Fruit fly (Drosophila melanogaster) whole organism, embryonic: ENCODE measurements around the gene CG42571.
A peak's percentile ranks its signal among the peaks of the same experiment; 100 is the strongest.

Source experiments
- Bdp1 ChIP-seq: fragments of 200-800 bp; sonication (Bioruptor generic); optimal IDR thresholded peaks from 3 replicates; lab custom pipeline; 2016; ENCODE audit warnings: missing biosample characterization, missing genetic modification characterization
- CG10267 ChIP-seq: fragments of 200-800 bp; sonication (Bioruptor generic); optimal IDR thresholded peaks from 2 replicates; lab custom pipeline; 2018; ENCODE audit warnings: missing biosample characterization, mild to moderate bottlenecking, missing genetic modification characterization, moderate library complexity
- CG10979 ChIP-seq: fragments of 200-800 bp; sonication (Bioruptor generic); optimal IDR thresholded peaks from 2 replicates; lab custom pipeline; 2018; ENCODE audit warnings: missing biosample characterization, mild to moderate bottlenecking, missing genetic modification characterization, moderate library complexity
- CG11560 ChIP-seq: fragments of 200-800 bp; sonication (Bioruptor generic); IDR thresholded peaks from 3 replicates; pipeline ENCODE4 v1.3.6; 2022; ENCODE audit warnings: missing biosample characterization, missing genetic modification characterization
- CG14710 ChIP-seq: fragments of 200-800 bp; sonication (Bioruptor generic); optimal IDR thresholded peaks from 3 replicates; lab custom pipeline; 2019; ENCODE audit warnings: missing biosample characterization, mild to moderate bottlenecking, missing genetic modification characterization, moderate library complexity
- CG1529 ChIP-seq: fragments of 200-800 bp; sonication (Bioruptor generic); optimal IDR thresholded peaks from 3 replicates; lab custom pipeline; 2018; ENCODE audit warnings: missing biosample characterization, missing genetic modification characterization
- CG15696 ChIP-seq: fragments of 200-800 bp; sonication (Bioruptor generic); optimal IDR thresholded peaks from 2 replicates; lab custom pipeline; 2019; ENCODE audit warnings: missing biosample characterization, mild to moderate bottlenecking, missing genetic modification characterization, moderate library complexity
- CG1603 ChIP-seq: fragments of 200-800 bp; sonication (Bioruptor generic); optimal IDR thresholded peaks from 2 replicates; lab custom pipeline; 2019; ENCODE audit warnings: missing biosample characterization, mild to moderate bottlenecking, missing genetic modification characterization, moderate library complexity
- CG17829 ChIP-seq: fragments of 200-800 bp; optimal IDR thresholded peaks from 2 replicates; lab custom pipeline; 2019; ENCODE audit warnings: missing biosample characterization, mild to moderate bottlenecking, missing genetic modification characterization, moderate library complexity
- CG18599 ChIP-seq: fragments of 200-800 bp; sonication (Bioruptor generic); optimal IDR thresholded peaks from 3 replicates; lab custom pipeline; 2017; ENCODE audit warnings: missing biosample characterization, missing genetic modification characterization, mild to moderate bottlenecking, moderate library complexity, missing genetic modification reagents
- CG2712 ChIP-seq: fragments of 200-800 bp; optimal IDR thresholded peaks from 3 replicates; lab custom pipeline; 2019; ENCODE audit warnings: missing biosample characterization, mild to moderate bottlenecking, missing genetic modification characterization, moderate library complexity
- CG30403 ChIP-seq: fragments of 200-800 bp; sonication (Bioruptor generic); optimal IDR thresholded peaks from 3 replicates; lab custom pipeline; 2016; ENCODE audit warnings: missing biosample characterization, missing genetic modification characterization
- CG33213 ChIP-seq: fragments of 200-800 bp; sonication (Bioruptor generic); optimal IDR thresholded peaks from 3 replicates; lab custom pipeline; 2016; ENCODE audit warnings: missing biosample characterization, missing genetic modification characterization
- CG4360 ChIP-seq: fragments of 200-800 bp; sonication (Bioruptor generic); IDR thresholded peaks from 2 replicates; pipeline ENCODE4 v1.3.6; 2022; ENCODE audit warnings: missing biosample characterization, missing genetic modification characterization
- CG4404 ChIP-seq: fragments of 200-800 bp; sonication (Bioruptor generic); IDR thresholded peaks from 2 replicates; pipeline ENCODE4 v1.3.6; 2022; ENCODE audit warnings: missing biosample characterization, missing genetic modification characterization
- CG4730 ChIP-seq: fragments of 200-800 bp; sonication (Bioruptor generic); IDR thresholded peaks from 2 replicates; pipeline ENCODE4 v1.3.6; 2022; ENCODE audit warnings: missing biosample characterization, missing genetic modification characterization
- CG4820 ChIP-seq: fragments of 200-800 bp; sonication (Bioruptor generic); optimal IDR thresholded peaks from 3 replicates; lab custom pipeline; 2016; ENCODE audit warnings: missing biosample characterization, missing genetic modification characterization
- CG4854 ChIP-seq: fragments of 200-800 bp; sonication (Bioruptor generic); optimal IDR thresholded peaks from 2 replicates; lab custom pipeline; 2016; ENCODE audit warnings: missing biosample characterization, missing genetic modification characterization, inconsistent platforms
- CG8924 ChIP-seq: fragments of 200-800 bp; optimal IDR thresholded peaks from 3 replicates; lab custom pipeline; 2019; ENCODE audit warnings: missing biosample characterization, mild to moderate bottlenecking, missing genetic modification characterization, moderate library complexity
- CG9437 ChIP-seq: fragments of 200-800 bp; sonication (Bioruptor generic); optimal IDR thresholded peaks from 2 replicates; lab custom pipeline; 2018; ENCODE audit warnings: missing biosample characterization, mild to moderate bottlenecking, missing genetic modification characterization
- CG9609 ChIP-seq: fragments of 200-800 bp; sonication (Bioruptor generic); optimal IDR thresholded peaks from 3 replicates; lab custom pipeline; 2016; ENCODE audit warnings: missing biosample characterization, missing genetic modification characterization
- CG9727 ChIP-seq: fragments of 200-800 bp; sonication (Bioruptor generic); optimal IDR thresholded peaks from 3 replicates; lab custom pipeline; 2017; ENCODE audit warnings: missing biosample characterization, mild to moderate bottlenecking, missing genetic modification characterization
- Camta ChIP-seq: fragments of 200-800 bp; sonication (Bioruptor generic); optimal IDR thresholded peaks from 2 replicates; lab custom pipeline; 2016; ENCODE audit warnings: missing biosample characterization, missing genetic modification characterization
- CrebB ChIP-seq: fragments of 200-800 bp; sonication (Bioruptor generic); optimal IDR thresholded peaks from 3 replicates; lab custom pipeline; 2018; ENCODE audit warnings: missing biosample characterization, mild to moderate bottlenecking, missing genetic modification characterization
- Dip2 ChIP-seq: fragments of 200-800 bp; sonication (Bioruptor generic); IDR thresholded peaks from 2 replicates; pipeline ENCODE4 v1.3.6; 2022; ENCODE audit warnings: missing biosample characterization, missing genetic modification characterization
- Hr39 ChIP-seq: fragments of >200 bp; optimal IDR thresholded peaks from 2 replicates; lab custom pipeline; 2017
- Jarid2 ChIP-seq: fragments of 200-800 bp; sonication (Bioruptor generic); optimal IDR thresholded peaks from 3 replicates; lab custom pipeline; 2017; ENCODE audit warnings: mild to moderate bottlenecking, missing biosample characterization, missing genetic modification reagents, missing genetic modification characterization
- NfI ChIP-seq: fragments of 200-800 bp; sonication (Bioruptor generic); optimal IDR thresholded peaks from 3 replicates; lab custom pipeline; 2018; ENCODE audit warnings: missing biosample characterization, mild to moderate bottlenecking, missing genetic modification characterization, moderate library complexity
- Xrp1 ChIP-seq: fragments of 200-800 bp; sonication (Bioruptor generic); IDR thresholded peaks from 2 replicates; pipeline ENCODE4 v1.3.6; 2022; ENCODE audit warnings: missing biosample characterization, missing genetic modification characterization
- ara ChIP-seq: fragments of 200-800 bp; sonication (Bioruptor generic); IDR thresholded peaks from 2 replicates; pipeline ENCODE4 v1.3.6; 2022; ENCODE audit warnings: missing biosample characterization, missing genetic modification characterization
- dpn ChIP-seq, 2 experiments: fragments of 200-800 bp; sonication (Bioruptor generic); optimal IDR thresholded peaks; 3 replicates each; lab custom pipeline; 2016; ENCODE audit warnings: missing biosample characterization in 2 of 2, missing genetic modification characterization in 2 of 2
- fd102C ChIP-seq: fragments of 200-800 bp; sonication (Bioruptor generic); optimal IDR thresholded peaks from 2 replicates; lab custom pipeline; 2018; ENCODE audit warnings: missing biosample characterization, mild to moderate bottlenecking, missing genetic modification characterization, moderate library complexity
- gem ChIP-seq: fragments of 200-800 bp; sonication (Bioruptor generic); optimal IDR thresholded peaks from 2 replicates; lab custom pipeline; 2019; ENCODE audit warnings: missing biosample characterization, mild to moderate bottlenecking, missing genetic modification characterization, moderate library complexity
- mirr ChIP-seq: fragments of 200-800 bp; sonication (Bioruptor generic); optimal IDR thresholded peaks from 3 replicates; lab custom pipeline; 2018; ENCODE audit warnings: missing biosample characterization, mild to moderate bottlenecking, missing genetic modification characterization
- nerfin-2 ChIP-seq: fragments of 200-800 bp; sonication (Bioruptor generic); IDR thresholded peaks from 2 replicates; pipeline ENCODE4 v1.3.6; 2022; ENCODE audit warnings: missing biosample characterization, missing genetic modification characterization; ENCODE audit not compliant: partially characterized antibody
- nmo ChIP-seq: fragments of 200-800 bp; sonication (Bioruptor generic); optimal IDR thresholded peaks from 2 replicates; lab custom pipeline; 2018; ENCODE audit warnings: missing biosample characterization, mild to moderate bottlenecking, missing genetic modification characterization, moderate library complexity
- onecut ChIP-seq: fragments of 200-800 bp; sonication (Bioruptor generic); IDR thresholded peaks from 2 replicates; pipeline ENCODE4 v1.3.6; 2022; ENCODE audit warnings: missing biosample characterization, missing genetic modification characterization
- org-1 ChIP-seq: fragments of 200-800 bp; sonication (Bioruptor generic); optimal IDR thresholded peaks from 2 replicates; lab custom pipeline; 2017; ENCODE audit warnings: missing biosample characterization, missing genetic modification characterization
- phol ChIP-seq: fragments of 200-800 bp; sonication (Bioruptor generic); optimal IDR thresholded peaks from 3 replicates; lab custom pipeline; 2018; ENCODE audit warnings: missing biosample characterization, mild to moderate bottlenecking, missing genetic modification characterization, moderate library complexity
- prd ChIP-seq, 3 experiments: fragments of >200 bp in 2 of 3; fragments of 200-800 bp in 1 of 3; sonication (Bioruptor generic) in 1 of 3; optimal IDR thresholded peaks in 2 of 3; IDR thresholded peaks in 1 of 3; 2 replicates in 2 of 3; 3 replicates in 1 of 3; pipeline versions ENCODE4 v1.3.6 to Lab custom; 2017 to 2022; ENCODE audit warnings: missing biosample characterization in 1 of 3, missing genetic modification characterization in 1 of 3
- repo ChIP-seq: fragments of 200-800 bp; sonication (Bioruptor generic); optimal IDR thresholded peaks from 2 replicates; lab custom pipeline; 2016; ENCODE audit warnings: missing biosample characterization, missing genetic modification characterization
- sima ChIP-seq: fragments of 200-800 bp; sonication (Bioruptor generic); optimal IDR thresholded peaks from 2 replicates; lab custom pipeline; 2016; ENCODE audit warnings: missing biosample characterization, missing genetic modification characterization
- tll ChIP-seq, 2 experiments: fragments of 200-800 bp in 1 of 2; fragments of >200 bp in 1 of 2; sonication (Bioruptor generic) in 1 of 2; optimal IDR thresholded peaks; 2 replicates each; lab custom pipeline; 2017 to 2019; ENCODE audit warnings: missing biosample characterization in 2 of 2, missing genetic modification characterization in 2 of 2, mild to moderate bottlenecking in 1 of 2, moderate library complexity in 1 of 2
- twi ChIP-seq: fragments of 200-800 bp; optimal IDR thresholded peaks from 2 replicates; lab custom pipeline; 2019; ENCODE audit warnings: missing biosample characterization, mild to moderate bottlenecking, missing genetic modification characterization, moderate library complexity
- zen ChIP-seq: fragments of 200-800 bp; sonication (Bioruptor generic); optimal IDR thresholded peaks from 3 replicates; lab custom pipeline; 2018; ENCODE audit warnings: missing biosample characterization, mild to moderate bottlenecking, missing genetic modification characterization, moderate library complexity
- zf30C ChIP-seq: fragments of 200-800 bp; sonication (Bioruptor generic); optimal IDR thresholded peaks from 3 replicates; lab custom pipeline; 2018; ENCODE audit warnings: missing biosample characterization, mild to moderate bottlenecking, missing genetic modification characterization

Gene CG42571

DNA sequence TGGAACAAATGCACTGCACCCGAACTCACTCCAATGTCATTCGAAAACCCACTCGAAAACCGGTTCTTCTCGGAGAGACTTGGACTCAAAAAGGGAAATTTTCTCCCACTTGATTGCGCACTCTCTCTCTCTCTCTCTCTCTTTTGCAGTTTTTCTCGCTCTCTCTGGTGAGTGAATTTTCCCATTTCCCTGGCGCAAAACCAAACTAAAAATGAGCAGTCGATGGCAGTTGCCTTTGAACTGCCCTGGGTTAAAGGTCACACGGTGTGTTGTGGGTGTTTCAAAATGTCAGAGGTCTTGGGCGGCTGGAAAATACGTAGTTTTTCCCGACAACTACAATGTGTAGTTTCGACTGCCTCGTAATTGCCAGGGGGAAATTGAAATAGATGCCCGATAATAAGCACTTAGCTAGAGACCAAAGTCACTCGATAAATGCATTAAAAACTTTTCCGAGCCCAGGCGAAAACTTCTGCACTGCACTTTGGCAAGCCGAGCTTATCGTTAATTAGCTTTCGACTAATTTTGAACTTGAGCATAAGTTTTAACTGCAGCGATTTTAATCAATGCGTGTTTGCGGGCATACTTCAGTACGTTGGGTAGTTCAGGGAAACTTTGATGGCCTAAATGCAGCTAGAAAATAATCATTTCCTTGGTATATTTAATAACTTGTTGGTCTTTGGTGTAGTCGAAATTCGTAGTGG, 13.2 kb downstream of the CG42571 start (continued):
- TF ChIP-seq onecut (GFP tag; lab: Robert Waterston, UW) (peak; percentile 25; the same call in 1 of the 2 replicates), CG1603 (tag; lab: Kevin White, UChicago) (peak; percentile 30)
- TF ChIP-seq, all 482 proteins: peak for 108

- TF ChIP-seq Hr39 (no peak), mirr (GFP tag; lab: Kevin White, UChicago) (no peak), CG10979 (tag; lab: Kevin White, UChicago) (peak; percentile 45), CG9609 (GFP tag; lab: Kevin White, UChicago) (no peak), CG4730 (GFP tag; lab: Robert Waterston, UW) (no peak), CG33213 (GFP tag; lab: Kevin White, UChicago) (no peak), Bdp1 (GFP tag; lab: Kevin White, UChicago) (no peak), CrebB (tag; lab: Kevin White, UChicago) (no peak), sima (no peak), fd102C (peak; percentile 32), nerfin-2 (GFP tag; lab: Robert Waterston, UW) (no peak), ara (GFP tag; lab: Robert Waterston, UW) (0 out of 2 replicates have a peak, but pooled peaks have one; percentile 18), CG4360 (GFP tag; lab: Robert Waterston, UW) (peak; percentile 63), Jarid2 (GFP tag; lab: Kevin White, UChicago) (no peak), prd (optimal IDR thresholded peaks at IDR 0.05; lab: Kevin White, UChicago) (no peak), prd (GFP tag; IDR thresholded peaks at IDR 0.05; lab: Robert Waterston, UW) (peak; percentile 73), dpn (GFP tag; optimal IDR thresholded peaks at IDR 0.05; lab: Kevin White, UChicago) (no peak), CG1529 (GFP tag; lab: Kevin White, UChicago) (no peak), Camta (GFP tag; lab: Kevin White, UChicago) (no peak), zf30C (GFP tag; lab: Kevin White, UChicago) (peak; percentile 66), CG4404 (0 out of 2 replicates have a peak, but pooled peaks have one; percentile 31), CG15696 (peak; percentile 53), CG18599 (GFP tag; lab: Kevin White, UChicago) (no peak), CG9437 (GFP tag; lab: Kevin White, UChicago) (no peak), CG10267 (tag; lab: Kevin White, UChicago) (peak; percentile 26), NfI (GFP tag; lab: Kevin White, UChicago) (no peak), CG17829 (tag; lab: Kevin White, UChicago) (peak; percentile 35), org-1 (GFP tag; lab: Kevin White, UChicago) (no peak), twi (tag; lab: Kevin White, UChicago) (peak; percentile 93), nmo (GFP tag; lab: Kevin White, UChicago) (no peak), tll (GFP tag; optimal IDR thresholded peaks at IDR 0.05; lab: Kevin White, UChicago) (peak in 1 of 2 experiments; percentile 67), gem (tag; lab: Kevin White, UChicago) (peak; percentile 32), CG4854 (no peak), Dip2 (GFP tag; lab: Robert Waterston, UW) (no peak), CG9727 (GFP tag; lab: Kevin White, UChicago) (peak; percentile 30), CG4820 (GFP tag; lab: Kevin White, UChicago) (no peak), phol (tag; lab: Kevin White, UChicago) (peak; percentile 19), CG11560 (tag; lab: Robert Waterston, UW) (no peak), Xrp1 (GFP tag; lab: Robert Waterston, UW) (peak; percentile 40; the same call in 1 of the 2 replicates), CG30403 (GFP tag; lab: Kevin White, UChicago) (no peak), CG14710 (tag; lab: Kevin White, UChicago) (peak; percentile 33), CG2712 (tag; lab: Kevin White, UChicago) (peak; percentile 34), zen (tag; lab: Kevin White, UChicago) (peak; percentile 52), CG8924 (tag; lab: Kevin White, UChicago) (peak; percentile 33), repo (GFP tag; lab: Kevin White, UChicago) (no peak)
Observed at dm6 chr3L:15731832-15732506, 15.7 kb downstream of the CG42571 start.
